Worm (Caenorhabditis elegans): Measurements from ENCODE around the gene elo-5.

DNA sequence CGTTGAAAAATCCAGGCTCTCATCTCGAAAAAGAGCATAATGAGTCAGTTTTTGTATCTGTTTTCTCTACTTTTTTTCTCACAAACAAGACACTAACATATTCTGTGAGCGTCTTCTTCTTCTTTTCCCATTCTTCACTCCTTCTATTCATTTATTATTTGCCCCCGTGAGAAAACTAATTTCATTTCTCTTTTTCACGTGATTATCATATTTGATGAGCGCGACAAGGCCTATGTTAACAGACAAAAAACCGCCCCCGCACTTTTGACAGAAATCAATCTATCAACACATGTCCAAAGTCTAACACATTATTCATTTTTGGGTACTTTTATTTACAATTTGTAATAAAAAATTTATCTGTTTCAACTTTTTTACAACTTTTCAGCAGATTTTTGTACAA is 39.3 kb downstream of the elo-5 start:
- TF ChIP-seq T22C8.4 (GFP tag; IDR thresholded peaks at IDR 0.05), result no peak
- no peak for TF ChIP-seq ztf-29 (GFP tag; IDR thresholded peaks at IDR 0.05)
- TF ChIP-seq cog-1 (tag; optimal IDR thresholded peaks at IDR 0.05), result no peak
- no peak for TF ChIP-seq flt-1 (GFP tag; IDR thresholded peaks at IDR 0.05)
- TF ChIP-seq med-1 (GFP tag; optimal IDR thresholded peaks at IDR 0.05; ENCODE audit: insufficient read depth), result no peak
- TF ChIP-seq klf-2 (GFP tag; conservative IDR thresholded peaks at IDR 0.05), result no peak
- TF ChIP-seq ref-1 (GFP tag; conservative IDR thresholded peaks at IDR 0.05), result no peak
- no peak for TF ChIP-seq tab-1 (GFP tag; IDR thresholded peaks at IDR 0.05)
- no peak for TF ChIP-seq ztf-23 (GFP tag; IDR thresholded peaks at IDR 0.05)
